Worm (Caenorhabditis elegans) whole organism, L2 larva: Measurements from ENCODE around the gene srh-3.

Source experiments
- ceh-82 ChIP-seq: fragments of 150-350 bp; optimal IDR thresholded peaks from 2 replicates; lab custom pipeline; 2014; ENCODE audit warnings: missing biosample characterization, missing genetic modification characterization
- nhr-10 ChIP-seq: sonication (generic microtip); optimal IDR thresholded peaks from 2 replicates; lab custom pipeline; 2017; ENCODE audit warnings: missing biosample characterization, missing genetic modification characterization
- nhr-12 ChIP-seq: fragments of 150-350 bp; optimal IDR thresholded peaks from 2 replicates; lab custom pipeline; 2014; ENCODE audit warnings: missing biosample characterization, missing genetic modification characterization

DNA sequence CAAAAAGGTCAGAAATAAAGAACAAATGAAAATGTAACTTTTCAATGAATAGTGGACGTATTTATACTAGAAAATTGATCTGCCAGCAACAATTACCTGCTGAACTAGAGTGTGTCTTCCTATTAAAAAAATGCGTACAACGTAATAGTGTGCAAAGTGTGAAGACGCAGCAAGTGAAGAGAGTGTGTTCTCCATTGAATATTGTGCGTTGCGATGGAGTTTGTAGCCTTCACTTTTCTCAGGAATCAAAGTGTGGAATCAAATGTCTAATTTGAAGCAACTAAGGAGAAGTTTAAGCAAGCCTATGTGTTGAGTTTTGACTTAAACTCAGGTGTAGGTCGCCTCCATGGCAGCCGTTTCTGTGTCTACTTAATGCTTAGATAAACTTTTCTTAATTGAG is 49.5 kb downstream of the srh-3 start, which contains the start of gene gst-21:
- TF ChIP-seq ceh-82 (no peak), nhr-10 (tag; lab: Kevin White, UChicago) (no peak), nhr-12 (tag; lab: Kevin White, UChicago) (no peak)
